Worm (Caenorhabditis elegans) whole organism, L3 larva: ENCODE data around the gene ZK488.5.

Experiments
- ama-1 ChIP-seq: fragments of 150-350 bp; optimal IDR thresholded peaks from 2 replicates; lab custom pipeline; 2018
- ceh-28 ChIP-seq: fragments of 150-350 bp; optimal IDR thresholded peaks from 2 replicates; lab custom pipeline; 2014; ENCODE audit warnings: missing biosample characterization, missing genetic modification reagents, missing genetic modification characterization

- TF ChIP-seq ceh-28 (tag; lab: Kevin White, UChicago) (no peak), ama-1 (no peak)
These were observed 40.7 kb upstream of the ZK488.5 start for ce11 chrV:552406-552805.
